Worm (Caenorhabditis elegans): ENCODE measurements around the gene Y70C5A.4.

Gene Y70C5A.4

DNA sequence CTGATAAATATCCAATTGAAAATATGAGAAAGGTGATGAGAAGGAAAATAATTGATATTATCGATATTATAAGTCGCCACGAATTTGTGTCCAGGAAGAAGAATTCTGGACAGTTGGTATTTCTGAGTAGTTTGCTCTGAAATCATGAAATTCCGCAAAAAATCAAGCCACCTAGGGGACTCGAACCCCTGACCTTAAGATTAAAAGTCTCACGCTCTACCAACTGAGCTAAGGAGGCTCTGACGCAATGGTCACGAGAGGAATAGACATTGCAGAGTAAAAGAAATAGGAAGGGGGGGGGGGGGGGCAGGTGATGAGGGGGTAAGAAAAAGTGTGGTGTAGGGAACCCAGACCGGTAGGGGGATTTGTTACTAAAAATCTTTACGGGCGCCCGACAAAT, 4.3 kb downstream of the Y70C5A.4 start (continued):
- TF ChIP-seq cebp-2 (GFP tag; IDR thresholded peaks at IDR 0.05) (0 out of 2 replicates have a peak, but pooled peaks have one; percentile 28), ztf-6 (GFP tag; IDR thresholded peaks at IDR 0.05) (no peak), lin-26 (GFP tag; IDR thresholded peaks at IDR 0.05) (peak; percentile 69; the same call in 1 of the 2 replicates), F23B12.7 (tag; optimal IDR thresholded peaks at IDR 0.05; ENCODE audit: insufficient read depth) (no peak), sea-2 (GFP tag; IDR thresholded peaks at IDR 0.05) (no peak), dox-1 (GFP tag; IDR thresholded peaks at IDR 0.05) (peak; percentile 60; the same call in 1 of the 2 replicates), dpl-1 (GFP tag; optimal IDR thresholded peaks at IDR 0.05) (no peak), athp-1 (tag; optimal IDR thresholded peaks at IDR 0.05) (no peak), tbp1 (GFP tag; optimal IDR thresholded peaks at IDR 0.05) (peak; percentile 93), hmg-1.2 (GFP tag; IDR thresholded peaks at IDR 0.05) (peak; percentile 28; the same call in 1 of the 2 replicates)

DNA sequence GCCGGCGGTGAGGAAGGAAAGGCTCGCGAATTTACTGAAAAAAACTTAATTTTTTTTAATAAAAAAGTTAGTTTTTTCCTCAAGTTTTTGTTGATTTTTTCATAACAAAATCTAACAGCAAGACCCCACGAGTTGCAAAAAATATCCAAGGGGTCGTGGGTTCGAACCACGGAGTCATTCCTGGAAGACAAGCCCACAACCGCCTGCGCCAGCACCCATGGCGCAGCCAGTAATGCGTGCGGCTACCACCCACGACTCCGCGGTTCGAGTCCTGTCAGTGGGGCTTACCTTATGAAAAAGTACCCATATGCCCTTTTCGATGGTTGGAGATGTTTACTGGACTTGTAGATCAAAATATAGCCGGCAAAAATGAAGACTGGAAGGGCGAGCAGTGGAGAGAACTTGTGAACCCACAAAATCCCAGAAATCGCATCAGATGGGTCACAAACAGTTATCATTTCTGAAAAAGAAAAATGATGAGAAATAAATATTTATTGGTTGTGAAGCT, 5.2 kb downstream of the Y70C5A.4 start, which contains the start of gene Y70C5A.2:
TSS of gene Y70C5A.2 (minus strand) at position 458 of the 508 bp plus-strand sequence.
- no peak for TF ChIP-seq rpc-1 (optimal IDR thresholded peaks at IDR 0.05)
- TF ChIP-seq rpc-1 (tag; optimal IDR thresholded peaks at IDR 0.05) = peak; percentile 21
- TF ChIP-seq zfh-2 (GFP tag; conservative IDR thresholded peaks at IDR 0.05) = peak; percentile 52
- TF ChIP-seq ztf-3 (GFP tag; optimal IDR thresholded peaks at IDR 0.05) = no peak
- TF ChIP-seq tbx-9 (tag; optimal IDR thresholded peaks at IDR 0.05; ENCODE audit: borderline replicate concordance) = no peak
- no peak for TF ChIP-seq ccch-3 (GFP tag; optimal IDR thresholded peaks at IDR 0.05)
- TF ChIP-seq mxl-1 (tag; optimal IDR thresholded peaks at IDR 0.05) = no peak
- no peak for TF ChIP-seq tlf-1 (GFP tag; optimal IDR thresholded peaks at IDR 0.05)
- TF ChIP-seq ztf-28 (GFP tag; IDR thresholded peaks at IDR 0.05) = no peak
- TF ChIP-seq dox-1 (GFP tag; IDR thresholded peaks at IDR 0.05) = peak; percentile 10; the same call in 1 of the 2 replicates
- TF ChIP-seq attf-6 (GFP tag; IDR thresholded peaks at IDR 0.05) = 0 out of 2 replicates have a peak, but pooled peaks have one; percentile 51
- TF ChIP-seq ztf-25 (GFP tag; IDR thresholded peaks at IDR 0.05) = no peak
- no peak for TF ChIP-seq unc-62 (GFP tag; optimal IDR thresholded peaks at IDR 0.05)
- peak; percentile 35; the same call in 1 of the 2 replicates for TF ChIP-seq D2030.7 (GFP tag; IDR thresholded peaks at IDR 0.05)
- TF ChIP-seq lin-26 (GFP tag; IDR thresholded peaks at IDR 0.05) = no peak
- no peak for TF ChIP-seq ztf-6 (GFP tag; IDR thresholded peaks at IDR 0.05)
- TF ChIP-seq Y95B8A.8 (GFP tag; IDR thresholded peaks at IDR 0.05) = no peak
- TF ChIP-seq mel-28 (tag; optimal IDR thresholded peaks at IDR 0.05; ENCODE audit: borderline replicate concordance) = no peak
- TF ChIP-seq F55B11.4 (tag; optimal IDR thresholded peaks at IDR 0.05; ENCODE audit: borderline replicate concordance, insufficient read depth) = no peak
- no peak for TF ChIP-seq ceh-27 (GFP tag; optimal IDR thresholded peaks at IDR 0.05)
- TF ChIP-seq attf-5 (GFP tag; optimal IDR thresholded peaks at IDR 0.05) = no peak
- no peak for TF ChIP-seq hrde-1 (tag; optimal IDR thresholded peaks at IDR 0.05; ENCODE audit: borderline replicate concordance)
- no peak for TF ChIP-seq B0261.1 (tag; optimal IDR thresholded peaks at IDR 0.05)
- no peak for TF ChIP-seq F39B2.1 (GFP tag; IDR thresholded peaks at IDR 0.05)
- no peak for TF ChIP-seq cebp-1 (GFP tag; IDR thresholded peaks at IDR 0.05)
- TF ChIP-seq cebp-1 (tag; optimal IDR thresholded peaks at IDR 0.05) = no peak
- peak; percentile 80 for TF ChIP-seq pbrm-1 (GFP tag; IDR thresholded peaks at IDR 0.05)
- no peak for TF ChIP-seq K12H6.12 (tag; optimal IDR thresholded peaks at IDR 0.05)
- TF ChIP-seq hmg-1.2 (GFP tag; IDR thresholded peaks at IDR 0.05) = no peak
- TF ChIP-seq snpc-4 (GFP tag; optimal IDR thresholded peaks at IDR 0.05) = no peak
- TF ChIP-seq snpc-4 (tag; optimal IDR thresholded peaks at IDR 0.05) = no peak
- TF ChIP-seq Y56A3A.18 (GFP tag; IDR thresholded peaks at IDR 0.05) = no peak
- TF ChIP-seq hmg-20 (GFP tag; IDR thresholded peaks at IDR 0.05) = no peak
